Fruit fly (Drosophila melanogaster): Measurements from ENCODE around the gene CG43386.

CG43386 gene

dm6 chrX:9977305-9977704, at the start of gene CG43386:
TSS of gene CG43386 (minus strand) at chrX:9977405.
- TF ChIP-seq Blimp-1 (GFP tag; optimal IDR thresholded peaks at IDR 0.05), result peak; percentile 29
- no peak for TF ChIP-seq CG6808 (GFP tag; optimal IDR thresholded peaks at IDR 0.05)

- TF ChIP-seq dsx (GFP tag; optimal IDR thresholded peaks at IDR 0.05; ENCODE audit: poor library complexity, severe bottlenecking), result no peak
- peak; percentile 48 to 81 for TF ChIP-seq ss (GFP tag; optimal IDR thresholded peaks at IDR 0.05)
- no peak for TF ChIP-seq dac (GFP tag; optimal IDR thresholded peaks at IDR 0.05)
- peak; percentile 61 for TF ChIP-seq eg (GFP tag; IDR thresholded peaks at IDR 0.05)
- TF ChIP-seq CG11902 (GFP tag; optimal IDR thresholded peaks at IDR 0.05), result no peak
- TF ChIP-seq Ets96B (tag; optimal IDR thresholded peaks at IDR 0.05), result no peak
- no peak for TF ChIP-seq OdsH (GFP tag; optimal IDR thresholded peaks at IDR 0.05)
- no peak for TF ChIP-seq Hr4 (GFP tag; optimal IDR thresholded peaks at IDR 0.05)
- TF ChIP-seq CG3919 (GFP tag; optimal IDR thresholded peaks at IDR 0.05), result peak; percentile 17
- TF ChIP-seq Blimp-1 (GFP tag; optimal IDR thresholded peaks at IDR 0.05), result peak; percentile 45
- TF ChIP-seq svp (GFP tag), result no peak
- no peak for TF ChIP-seq CG31627 (GFP tag; optimal IDR thresholded peaks at IDR 0.05)
- TF ChIP-seq achi (GFP tag; optimal IDR thresholded peaks at IDR 0.05), result peak; percentile 3
- TF ChIP-seq CG1621 (tag; optimal IDR thresholded peaks at IDR 0.05), result no peak
- TF ChIP-seq Sox15 (GFP tag; optimal IDR thresholded peaks at IDR 0.05), result no peak
- no peak for TF ChIP-seq esn (GFP tag; optimal IDR thresholded peaks at IDR 0.05)
- TF ChIP-seq fkh (GFP tag; optimal IDR thresholded peaks at IDR 0.05), result no peak
- TF ChIP-seq Hr38 (GFP tag; optimal IDR thresholded peaks at IDR 0.05), result no peak
- TF ChIP-seq Sox102F (GFP tag; optimal IDR thresholded peaks at IDR 0.05), result peak; percentile 53
- TF ChIP-seq CG34406 (GFP tag; optimal IDR thresholded peaks at IDR 0.05), result peak; percentile 38
- no peak for TF ChIP-seq fd85E (GFP tag; optimal IDR thresholded peaks at IDR 0.05)
- no peak for TF ChIP-seq Ets21C (GFP tag; optimal IDR thresholded peaks at IDR 0.05)
- TF ChIP-seq CG10669 (GFP tag; optimal IDR thresholded peaks at IDR 0.05), result peak; percentile 12
- TF ChIP-seq CG15336 (GFP tag; IDR thresholded peaks at IDR 0.05), result 0 out of 2 replicates have a peak, but pooled peaks have one; percentile 25
- TF ChIP-seq Met (GFP tag; optimal IDR thresholded peaks at IDR 0.05), result peak; percentile 34
- no peak for TF ChIP-seq Gug (GFP tag; IDR thresholded peaks at IDR 0.05)
- no peak for TF ChIP-seq pdm3 (GFP tag; optimal IDR thresholded peaks at IDR 0.05)
- peak; percentile 55; the same call in 2 of the 3 replicates for TF ChIP-seq CG6163 (GFP tag; IDR thresholded peaks at IDR 0.05)
- TF ChIP-seq CG11294 (GFP tag; IDR thresholded peaks at IDR 0.05), result no peak
- TF ChIP-seq Smox (GFP tag; optimal IDR thresholded peaks at IDR 0.05), result no peak
- peak; percentile 48 for TF ChIP-seq net (GFP tag; optimal IDR thresholded peaks at IDR 0.05)
- TF ChIP-seq CG7368 (GFP tag; optimal IDR thresholded peaks at IDR 0.05), result peak; percentile 32
- TF ChIP-seq CG9139 (GFP tag; optimal IDR thresholded peaks at IDR 0.05), result peak; percentile 45
- peak; percentile 38 for TF ChIP-seq CG6808 (GFP tag; optimal IDR thresholded peaks at IDR 0.05)
- TF ChIP-seq CG6792 (GFP tag; optimal IDR thresholded peaks at IDR 0.05), result no peak
- no peak for TF ChIP-seq CG8319 (GFP tag; optimal IDR thresholded peaks at IDR 0.05)
- TF ChIP-seq CG8632 (GFP tag; optimal IDR thresholded peaks at IDR 0.05), result peak; percentile 35
- TF ChIP-seq Eip75B (GFP tag; optimal IDR thresholded peaks at IDR 0.05), result peak; percentile 0
- peak; percentile 80 for TF ChIP-seq Eip78C (GFP tag)
- TF ChIP-seq CG8119 (GFP tag; IDR thresholded peaks at IDR 0.05), result peak; percentile 46; the same call in 1 of the 3 replicates
- TF ChIP-seq CG11762 (GFP tag; optimal IDR thresholded peaks at IDR 0.05; ENCODE audit: insufficient read depth), result no peak
- TF ChIP-seq CG6854 (GFP tag; optimal IDR thresholded peaks at IDR 0.05), result peak; percentile 55
- no peak for TF ChIP-seq CG6276 (GFP tag; optimal IDR thresholded peaks at IDR 0.05)
- no peak for TF ChIP-seq lz (GFP tag; optimal IDR thresholded peaks at IDR 0.05)
- TF ChIP-seq Eip93F (GFP tag; optimal IDR thresholded peaks at IDR 0.05), result no peak
- no peak for TF ChIP-seq Hr39 (GFP tag; optimal IDR thresholded peaks at IDR 0.05)
- no peak for TF ChIP-seq spab (GFP tag; optimal IDR thresholded peaks at IDR 0.05)
- TF ChIP-seq CG10631 (GFP tag; optimal IDR thresholded peaks at IDR 0.05), result no peak
- TF ChIP-seq CG16779 (tag; optimal IDR thresholded peaks at IDR 0.05), result peak; percentile 24
- TF ChIP-seq CG32006 (GFP tag; optimal IDR thresholded peaks at IDR 0.05), result no peak
Observed at dm6 chrX:10021809-10022208, 44.6 kb upstream of the CG43386 start.

Measured in whole organism, prepupa.